Worm (Caenorhabditis elegans): ENCODE data around the gene srlf-31.

- no peak for TF ChIP-seq blmp-1 (tag; optimal IDR thresholded peaks at IDR 0.05; ENCODE audit: insufficient read depth)
- peak; percentile 90 for TF ChIP-seq elt-1 (tag; optimal IDR thresholded peaks at IDR 0.05)
- no peak for TF ChIP-seq nhr-11 (tag; optimal IDR thresholded peaks at IDR 0.05)
- no peak for TF ChIP-seq unc-55 (GFP tag; optimal IDR thresholded peaks at IDR 0.05)
- no peak for TF ChIP-seq ceh-82 (tag; optimal IDR thresholded peaks at IDR 0.05)
These were observed 22.6 kb downstream of the srlf-31 start for ce11 chrIV:11900399-11900798.

Measured in whole organism, L2 larva.